Fruit fly (Drosophila melanogaster) whole organism, embryonic: ENCODE data around the gene CG14079.

Experiments used
- Bdp1 ChIP-seq: fragments of 200-800 bp; sonication (Bioruptor generic); optimal IDR thresholded peaks from 3 replicates; lab custom pipeline; 2016; ENCODE audit warnings: missing biosample characterization, missing genetic modification characterization
- Bgb ChIP-seq: fragments of 200-800 bp; sonication (Bioruptor generic); IDR thresholded peaks from 2 replicates; pipeline ENCODE4 v1.3.6; 2022; ENCODE audit warnings: missing biosample characterization, missing genetic modification characterization; ENCODE audit not compliant: partially characterized antibody
- C15 ChIP-seq: fragments of 200-800 bp; sonication (Bioruptor generic); IDR thresholded peaks from 3 replicates; pipeline ENCODE4 v1.3.6; 2022; ENCODE audit warnings: missing biosample characterization, missing genetic modification characterization
- CG1024 ChIP-seq: fragments of 200-800 bp; sonication (Bioruptor generic); IDR thresholded peaks from 2 replicates; pipeline ENCODE4 v1.3.6; 2022; ENCODE audit warnings: missing biosample characterization, missing genetic modification characterization
- CG10321 ChIP-seq: fragments of 200-800 bp; sonication (Bioruptor generic); IDR thresholded peaks from 2 replicates; pipeline ENCODE4 v1.3.6; 2022; ENCODE audit warnings: missing biosample characterization, missing genetic modification characterization
- CG10654 ChIP-seq: fragments of 200-800 bp; sonication (Bioruptor generic); optimal IDR thresholded peaks from 2 replicates; lab custom pipeline; 2016; ENCODE audit warnings: missing biosample characterization, missing genetic modification characterization
- CG11504 ChIP-seq: fragments of 200-800 bp; sonication (Bioruptor generic); optimal IDR thresholded peaks from 3 replicates; lab custom pipeline; 2019; ENCODE audit warnings: missing biosample characterization, mild to moderate bottlenecking, missing genetic modification characterization, moderate library complexity
- CG11696 ChIP-seq: fragments of 200-800 bp; sonication (Bioruptor generic); IDR thresholded peaks from 2 replicates; pipeline ENCODE4 v1.3.6; 2022; ENCODE audit warnings: missing biosample characterization, missing genetic modification characterization
- CG14667 ChIP-seq: fragments of 200-800 bp; sonication (Bioruptor generic); IDR thresholded peaks from 2 replicates; pipeline ENCODE4 v1.3.6; 2022; ENCODE audit warnings: missing biosample characterization, missing genetic modification characterization
- CG15601 ChIP-seq: fragments of 200-800 bp; sonication (Bioruptor generic); optimal IDR thresholded peaks from 3 replicates; lab custom pipeline; 2019; ENCODE audit warnings: missing biosample characterization, mild to moderate bottlenecking, missing genetic modification characterization, moderate library complexity
- CG16863 ChIP-seq: fragments of 200-800 bp; sonication (Bioruptor generic); optimal IDR thresholded peaks from 3 replicates; lab custom pipeline; 2016; ENCODE audit warnings: missing biosample characterization, missing genetic modification characterization
- CG17186 ChIP-seq: fragments of 200-800 bp; sonication (Bioruptor generic); optimal IDR thresholded peaks from 3 replicates; lab custom pipeline; 2017; ENCODE audit warnings: missing biosample characterization, missing genetic modification reagents, missing genetic modification characterization
- CG17912 ChIP-seq: fragments of 200-800 bp; sonication (Bioruptor generic); optimal IDR thresholded peaks from 2 replicates; lab custom pipeline; 2018; ENCODE audit warnings: missing biosample characterization, mild to moderate bottlenecking, missing genetic modification characterization
- CG1792 ChIP-seq: fragments of 200-800 bp; sonication (Bioruptor generic); optimal IDR thresholded peaks from 2 replicates; lab custom pipeline; 2016; ENCODE audit warnings: missing biosample characterization, missing genetic modification characterization
- CG2116 ChIP-seq: fragments of 200-800 bp; sonication (Bioruptor generic); optimal IDR thresholded peaks from 3 replicates; lab custom pipeline; 2018; ENCODE audit warnings: missing biosample characterization, mild to moderate bottlenecking, missing genetic modification characterization
- CG2202 ChIP-seq: fragments of 200-800 bp; sonication (Bioruptor generic); optimal IDR thresholded peaks from 2 replicates; lab custom pipeline; 2018; ENCODE audit warnings: missing biosample characterization, mild to moderate bottlenecking, missing genetic modification characterization
- CG2889 ChIP-seq: fragments of 200-800 bp; sonication (Bioruptor generic); IDR thresholded peaks from 3 replicates; pipeline ENCODE4 v1.3.6; 2022; ENCODE audit warnings: missing biosample characterization, missing genetic modification characterization
- CG31365 ChIP-seq: fragments of 200-800 bp; sonication (Bioruptor generic); optimal IDR thresholded peaks from 2 replicates; lab custom pipeline; 2018; ENCODE audit warnings: missing biosample characterization, mild to moderate bottlenecking, missing genetic modification characterization
- CG43689 ChIP-seq: fragments of 200-800 bp; sonication (Bioruptor generic); IDR thresholded peaks from 2 replicates; pipeline ENCODE4 v1.3.6; 2022; ENCODE audit warnings: missing biosample characterization, missing genetic modification characterization
- CG6765 ChIP-seq: fragments of 200-800 bp; sonication (Bioruptor generic); optimal IDR thresholded peaks from 3 replicates; lab custom pipeline; 2017; ENCODE audit warnings: missing biosample characterization, mild to moderate bottlenecking, missing genetic modification characterization
- CG8478 ChIP-seq: fragments of >200 bp; optimal IDR thresholded peaks from 2 replicates; lab custom pipeline; 2018
- Dll ChIP-seq: fragments of 200-800 bp; sonication (Bioruptor generic); IDR thresholded peaks from 4 replicates; pipeline ENCODE4 v1.3.6; 2022; ENCODE audit warnings: missing biosample characterization, missing genetic modification characterization; ENCODE audit not compliant: partially characterized antibody
- Eip74EF ChIP-seq, 2 experiments: fragments of 200-800 bp in 1 of 2; fragments of >200 bp in 1 of 2; sonication (Bioruptor generic) in 1 of 2; optimal IDR thresholded peaks; 2 replicates each; lab custom pipeline; 2017 to 2019; ENCODE audit warnings: missing biosample characterization in 2 of 2, missing genetic modification characterization in 2 of 2, mild to moderate bottlenecking in 1 of 2, moderate library complexity in 1 of 2
- Gug ChIP-seq: fragments of 200-800 bp; sonication (Bioruptor generic); IDR thresholded peaks from 4 replicates; pipeline ENCODE4 v1.3.6; 2022; ENCODE audit warnings: missing biosample characterization, missing genetic modification characterization
- HLH3B ChIP-seq: fragments of 200-800 bp; sonication (Bioruptor generic); IDR thresholded peaks from 2 replicates; pipeline ENCODE4 v1.3.6; 2022; ENCODE audit warnings: missing biosample characterization, missing genetic modification characterization
- Hey ChIP-seq: fragments of 200-800 bp; sonication (Bioruptor generic); optimal IDR thresholded peaks from 3 replicates; lab custom pipeline; 2018; ENCODE audit warnings: missing biosample characterization, mild to moderate bottlenecking, missing genetic modification characterization
- Hmr ChIP-seq: fragments of 200-800 bp; sonication (Bioruptor generic); optimal IDR thresholded peaks from 3 replicates; lab custom pipeline; 2017; ENCODE audit warnings: mild to moderate bottlenecking, missing biosample characterization, missing genetic modification reagents, missing genetic modification characterization
- Jarid2 ChIP-seq: fragments of 200-800 bp; sonication (Bioruptor generic); optimal IDR thresholded peaks from 3 replicates; lab custom pipeline; 2017; ENCODE audit warnings: mild to moderate bottlenecking, missing biosample characterization, missing genetic modification reagents, missing genetic modification characterization
- Nf-YC ChIP-seq: fragments of 200-800 bp; optimal IDR thresholded peaks from 3 replicates; lab custom pipeline; 2019; ENCODE audit warnings: missing biosample characterization, mild to moderate bottlenecking, missing genetic modification characterization, moderate library complexity
- Oaz ChIP-seq: fragments of 200-800 bp; sonication (Bioruptor generic); IDR thresholded peaks from 2 replicates; pipeline ENCODE4 v1.3.6; 2022; ENCODE audit warnings: missing biosample characterization, missing genetic modification characterization
- Oli ChIP-seq: fragments of 200-800 bp; sonication (Bioruptor generic); optimal IDR thresholded peaks from 2 replicates; lab custom pipeline; 2018; ENCODE audit warnings: missing biosample characterization, mild to moderate bottlenecking, missing genetic modification characterization, moderate library complexity
- Pdp1 ChIP-seq, 2 experiments: fragments of 200-800 bp; sonication (Bioruptor generic); optimal IDR thresholded peaks; 3 replicates each; lab custom pipeline; 2016; ENCODE audit warnings: missing biosample characterization in 2 of 2, missing genetic modification characterization in 2 of 2, mild to moderate bottlenecking in 1 of 2, moderate library complexity in 1 of 2
- ab ChIP-seq: fragments of 200-800 bp; sonication (Bioruptor generic); optimal IDR thresholded peaks from 2 replicates; lab custom pipeline; 2016; ENCODE audit warnings: missing biosample characterization, missing genetic modification characterization
- al ChIP-seq: fragments of 200-800 bp; sonication (Bioruptor generic); IDR thresholded peaks from 2 replicates; pipeline ENCODE4 v1.3.6; 2022; ENCODE audit warnings: missing biosample characterization, missing genetic modification characterization
- crp ChIP-seq, 2 experiments: fragments of 200-800 bp; sonication (Bioruptor generic); optimal IDR thresholded peaks; 2 replicates in 1 of 2; 3 replicates in 1 of 2; lab custom pipeline; 2017; ENCODE audit warnings: missing biosample characterization in 2 of 2, missing genetic modification characterization in 2 of 2, mild to moderate bottlenecking in 1 of 2, moderate library complexity in 1 of 2
- dm ChIP-seq: fragments of 200-800 bp; sonication (Bioruptor generic); optimal IDR thresholded peaks from 3 replicates; lab custom pipeline; 2016; ENCODE audit warnings: missing biosample characterization, missing genetic modification characterization
- dysf ChIP-seq: fragments of 200-800 bp; sonication (Bioruptor generic); IDR thresholded peaks from 3 replicates; pipeline ENCODE4 v1.3.6; 2022; ENCODE audit warnings: missing biosample characterization, missing genetic modification characterization
- gcm ChIP-seq: fragments of 200-800 bp; sonication (Bioruptor generic); optimal IDR thresholded peaks from 2 replicates; lab custom pipeline; 2019; ENCODE audit warnings: missing biosample characterization, mild to moderate bottlenecking, missing genetic modification characterization, moderate library complexity
- gt ChIP-seq: fragments of 200-800 bp; sonication (Bioruptor generic); IDR thresholded peaks from 2 replicates; pipeline ENCODE4 v1.3.6; 2022; ENCODE audit warnings: missing biosample characterization, missing genetic modification characterization
- hb ChIP-seq: fragments of 200-800 bp; sonication (Bioruptor generic); IDR thresholded peaks from 3 replicates; pipeline ENCODE4 v1.3.6; 2022; ENCODE audit warnings: missing biosample characterization, missing genetic modification characterization; ENCODE audit not compliant: partially characterized antibody
- jigr1 ChIP-seq: fragments of 200-800 bp; sonication (Bioruptor generic); IDR thresholded peaks from 3 replicates; pipeline ENCODE4 v1.3.6; 2022; ENCODE audit warnings: missing biosample characterization, missing genetic modification characterization
- lab ChIP-seq: fragments of 200-800 bp; sonication (Bioruptor generic); optimal IDR thresholded peaks from 3 replicates; lab custom pipeline; 2017; ENCODE audit warnings: missing biosample characterization, missing genetic modification characterization, mild to moderate bottlenecking, moderate library complexity, missing genetic modification reagents
- lmd ChIP-seq: fragments of 200-800 bp; sonication (Bioruptor generic); IDR thresholded peaks from 2 replicates; pipeline ENCODE4 v1.3.6; 2022; ENCODE audit warnings: missing biosample characterization, missing genetic modification characterization
- pho ChIP-seq: fragments of 200-800 bp; sonication (Bioruptor generic); optimal IDR thresholded peaks from 2 replicates; lab custom pipeline; 2016; ENCODE audit warnings: missing biosample characterization, missing genetic modification characterization
- ro ChIP-seq: fragments of 200-800 bp; sonication (Bioruptor generic); IDR thresholded peaks from 2 replicates; pipeline ENCODE4 v1.3.6; 2022; ENCODE audit warnings: missing biosample characterization, missing genetic modification characterization
- sna ChIP-seq: fragments of 200-800 bp; sonication (Bioruptor generic); IDR thresholded peaks from 2 replicates; pipeline ENCODE4 v1.3.6; 2022; ENCODE audit warnings: missing biosample characterization, missing genetic modification characterization; ENCODE audit not compliant: partially characterized antibody
- ssp ChIP-seq: fragments of 200-800 bp; sonication (Bioruptor generic); IDR thresholded peaks from 2 replicates; pipeline ENCODE4 v1.3.6; 2022; ENCODE audit warnings: missing biosample characterization, missing genetic modification characterization
- stwl ChIP-seq: fragments of 200-800 bp; sonication (Bioruptor generic); optimal IDR thresholded peaks from 3 replicates; lab custom pipeline; 2018; ENCODE audit warnings: missing biosample characterization, mild to moderate bottlenecking, missing genetic modification characterization, moderate library complexity
- tll ChIP-seq, 2 experiments: fragments of 200-800 bp in 1 of 2; fragments of >200 bp in 1 of 2; sonication (Bioruptor generic) in 1 of 2; optimal IDR thresholded peaks; 2 replicates each; lab custom pipeline; 2017 to 2019; ENCODE audit warnings: missing biosample characterization in 2 of 2, missing genetic modification characterization in 2 of 2, mild to moderate bottlenecking in 1 of 2, moderate library complexity in 1 of 2
- wdn ChIP-seq: fragments of 200-800 bp; sonication (Bioruptor generic); IDR thresholded peaks from 2 replicates; pipeline ENCODE4 v1.3.6; 2022; ENCODE audit warnings: missing biosample characterization, missing genetic modification characterization

CG14079 gene

dm6 chr3L:19097665-19098082 is at the start of gene CG14079, which contains the start of gene Naxd (continued):
- TF ChIP-seq CG1024 (GFP tag; lab: Robert Waterston, UW) (no peak), CG17912 (GFP tag; lab: Kevin White, UChicago) (no peak), CG2202 (tag; lab: Kevin White, UChicago) (peak; percentile 28), CG11696 (no peak), wdn (GFP tag; lab: Robert Waterston, UW) (no peak), Nf-YC (tag; lab: Kevin White, UChicago) (no peak), sna (no peak), Hmr (peak; percentile 68), CG8478 (lab: Kevin White, UChicago) (no peak), CG10321 (GFP tag; lab: Robert Waterston, UW) (no peak), CG6765 (GFP tag; lab: Kevin White, UChicago) (no peak), CG1792 (no peak), Bgb (GFP tag; lab: Robert Waterston, UW) (peak; percentile 31; the same call in 1 of the 2 replicates), tll (GFP tag; optimal IDR thresholded peaks at IDR 0.05; lab: Kevin White, UChicago) (no peak), hb (GFP tag; lab: Robert Waterston, UW) (no peak), Gug (peak; percentile 42; the same call in 1 of the 4 replicates), Pdp1 (GFP tag; optimal IDR thresholded peaks at IDR 0.05; lab: Kevin White, UChicago) (peak; percentile 34 to 60), HLH3B (GFP tag; lab: Robert Waterston, UW) (peak; percentile 52; the same call in 1 of the 2 replicates), CG2889 (GFP tag; lab: Robert Waterston, UW) (0 out of 3 replicates have a peak, but pooled peaks have one; percentile 49), CG11504 (tag; lab: Kevin White, UChicago) (peak; percentile 65), CG2116 (GFP tag; lab: Kevin White, UChicago) (peak; percentile 46), CG17186 (GFP tag; lab: Kevin White, UChicago) (no peak), dm (no peak), C15 (no peak), stwl (peak; percentile 7), pho (GFP tag; lab: Kevin White, UChicago) (no peak), Bdp1 (no peak), crp (GFP tag; optimal IDR thresholded peaks at IDR 0.05; lab: Kevin White, UChicago) (no peak), Hey (tag; lab: Kevin White, UChicago) (no peak), CG10654 (peak; percentile 43), jigr1 (GFP tag; lab: Robert Waterston, UW) (0 out of 3 replicates have a peak, but pooled peaks have one; percentile 26), lmd (GFP tag; lab: Robert Waterston, UW) (peak; percentile 59), dysf (GFP tag; lab: Robert Waterston, UW) (peak; percentile 74; the same call in 2 of the 3 replicates), CG14667 (GFP tag; lab: Robert Waterston, UW) (peak; percentile 62), gt (GFP tag; lab: Robert Waterston, UW) (0 out of 2 replicates have a peak, but pooled peaks have one; percentile 10), CG43689 (GFP tag; lab: Robert Waterston, UW) (0 out of 2 replicates have a peak, but pooled peaks have one; percentile 38), Jarid2 (GFP tag; lab: Kevin White, UChicago) (no peak), CG15601 (tag; lab: Kevin White, UChicago) (peak; percentile 100), CG31365 (tag; lab: Kevin White, UChicago) (no peak), Eip74EF (GFP tag; optimal IDR thresholded peaks at IDR 0.05; lab: Kevin White, UChicago) (peak in 1 of 2 experiments; percentile 45), CG16863 (GFP tag; lab: Kevin White, UChicago) (peak; percentile 8), ro (no peak), al (GFP tag; lab: Robert Waterston, UW) (peak; percentile 49; the same call in 1 of the 2 replicates), Oaz (peak; percentile 60), gcm (GFP tag; lab: Kevin White, UChicago) (peak; percentile 39), Dll (GFP tag; lab: Robert Waterston, UW) (peak; percentile 39; the same call in 1 of the 4 replicates), ssp (peak; percentile 89), lab (GFP tag; lab: Kevin White, UChicago) (no peak), Oli (peak; percentile 62), ab (GFP tag; lab: Kevin White, UChicago) (no peak)
